Worm (Caenorhabditis elegans) whole organism, L4 larva: ENCODE data around the gene C11E4.8.

ENCODE experiments used
- D1046.2 ChIP-seq: fragments of 200-800 bp; sonication (Bioruptor generic); IDR thresholded peaks from 2 replicates; pipeline ENCODE4 v1.3.6; 2022; ENCODE audit warnings: missing genetic modification characterization, missing compliant biosample characterization
- R02D3.7 ChIP-seq: fragments of 150-350 bp; sonication (generic microtip); optimal IDR thresholded peaks from 3 replicates; lab custom pipeline; 2014; ENCODE audit warnings: missing biosample characterization, missing genetic modification characterization
- T26A8.4 ChIP-seq: fragments of 200-800 bp; sonication (Bioruptor generic); IDR thresholded peaks from 2 replicates; pipeline ENCODE4 v1.3.6; 2022; ENCODE audit warnings: missing genetic modification characterization, missing compliant biosample characterization
- Y105C5A.15 ChIP-seq: fragments of 200-800 bp; sonication (Bioruptor generic); IDR thresholded peaks from 2 replicates; pipeline ENCODE4 v1.3.6; 2022; ENCODE audit warnings: missing genetic modification characterization, missing compliant biosample characterization
- Y48G9A.11 ChIP-seq: fragments of 200-800 bp; sonication (Bioruptor generic); IDR thresholded peaks from 2 replicates; pipeline ENCODE4 v1.3.6; 2022; ENCODE audit warnings: missing genetic modification reagents, missing genetic modification characterization, missing compliant biosample characterization
- ZK337.2 ChIP-seq: fragments of 200-800 bp; sonication (Bioruptor generic); IDR thresholded peaks from 2 replicates; pipeline ENCODE4 v1.3.6; 2022; ENCODE audit warnings: missing genetic modification reagents, missing genetic modification characterization, missing compliant biosample characterization
- ZK546.5 ChIP-seq, 2 experiments: sonication (generic microtip); optimal IDR thresholded peaks; 2 replicates each; lab custom pipeline; 2017; ENCODE audit warnings: missing biosample characterization in 2 of 2, missing genetic modification characterization in 2 of 2
- aha-1 ChIP-seq: fragments of 150-350 bp; peaks from one replicate; lab custom pipeline; 2014; ENCODE audit warnings: missing biosample characterization, missing genetic modification characterization
- ceh-62 ChIP-seq: sonication (generic microtip); optimal IDR thresholded peaks from 2 replicates; lab custom pipeline; 2017; ENCODE audit warnings: missing biosample characterization, missing genetic modification characterization
- ceh-82 ChIP-seq: sonication (generic microtip); optimal IDR thresholded peaks from 2 replicates; lab custom pipeline; 2017; ENCODE audit warnings: missing biosample characterization, missing genetic modification characterization
- daf-19 ChIP-seq: fragments of 200-800 bp; sonication (Bioruptor generic); conservative IDR thresholded peaks from 2 replicates; pipeline ENCODE4 v1.3.6; 2022; ENCODE audit warnings: missing genetic modification characterization, missing compliant biosample characterization
- dmd-6 ChIP-seq: fragments of 200-800 bp; sonication (Bioruptor generic); IDR thresholded peaks from 2 replicates; pipeline ENCODE4 v1.3.6; 2022; ENCODE audit warnings: missing genetic modification reagents, missing genetic modification characterization, missing compliant biosample characterization
- dmd-9 ChIP-seq: fragments of 200-800 bp; sonication (Bioruptor generic); IDR thresholded peaks from 2 replicates; pipeline ENCODE4 v1.3.6; 2022; ENCODE audit warnings: missing genetic modification reagents, missing genetic modification characterization, missing compliant biosample characterization
- dpl-1 ChIP-seq: fragments of 150-350 bp; optimal IDR thresholded peaks from 2 replicates; lab custom pipeline; 2014; ENCODE audit warnings: missing biosample characterization, missing genetic modification reagents, missing genetic modification characterization
- dve-1 ChIP-seq: sonication (generic microtip); optimal IDR thresholded peaks from 2 replicates; lab custom pipeline; 2017; ENCODE audit warnings: antibody characterized with exemption, mild to moderate bottlenecking, missing genetic modification characterization, missing compliant biosample characterization; ENCODE audit not compliant: insufficient read depth
- egl-27 ChIP-seq: sonication (generic microtip); optimal IDR thresholded peaks from 3 replicates; lab custom pipeline; 2017; ENCODE audit warnings: missing biosample characterization, missing genetic modification reagents, missing genetic modification characterization
- egl-43 ChIP-seq: fragments of 200-800 bp; sonication (Bioruptor generic); IDR thresholded peaks from 2 replicates; pipeline ENCODE4 v1.3.6; 2022; ENCODE audit warnings: missing genetic modification reagents, missing genetic modification characterization, missing compliant biosample characterization
- hlh-11 ChIP-seq: fragments of 200-800 bp; sonication (Bioruptor generic); optimal IDR thresholded peaks from 2 replicates; lab custom pipeline; 2018; ENCODE audit warnings: mild to moderate bottlenecking, missing genetic modification characterization, missing compliant biosample characterization
- hmg-1.1 ChIP-seq: fragments of 200-800 bp; sonication (Bioruptor generic); IDR thresholded peaks from 2 replicates; pipeline ENCODE4 v1.3.6; 2022; ENCODE audit warnings: missing genetic modification reagents, missing genetic modification characterization, missing compliant biosample characterization
- lin-1 ChIP-seq: fragments of 200-800 bp; sonication (Bioruptor generic); IDR thresholded peaks from 2 replicates; pipeline ENCODE4 v1.3.6; 2022; ENCODE audit warnings: missing genetic modification reagents, missing genetic modification characterization, missing compliant biosample characterization
- lin-15B ChIP-seq: fragments of 150-350 bp; sonication (generic microtip); optimal IDR thresholded peaks from 3 replicates; lab custom pipeline; 2014; ENCODE audit warnings: missing biosample characterization, missing genetic modification characterization
- lin-38 ChIP-seq: fragments of 200-800 bp; sonication (Bioruptor generic); IDR thresholded peaks from 2 replicates; pipeline ENCODE4 v1.3.6; 2022; ENCODE audit warnings: missing genetic modification reagents, missing genetic modification characterization, missing compliant biosample characterization
- lin-39 ChIP-seq: fragments of 150-350 bp; optimal IDR thresholded peaks from 2 replicates; lab custom pipeline; 2014; ENCODE audit warnings: missing biosample characterization, missing genetic modification reagents, missing genetic modification characterization
- lir-3 ChIP-seq: sonication (generic microtip); optimal IDR thresholded peaks from 2 replicates; lab custom pipeline; 2016; ENCODE audit warnings: mild to moderate bottlenecking, missing genetic modification characterization, missing compliant biosample characterization
- lsy-2 ChIP-seq, 2 experiments: fragments of 150-350 bp in 1 of 2; sonication (generic microtip) in 1 of 2; optimal IDR thresholded peaks; 2 replicates each; lab custom pipeline; 2014 to 2017; ENCODE audit warnings: missing biosample characterization in 2 of 2, missing genetic modification characterization in 2 of 2
- mdl-1 ChIP-seq, 2 experiments: fragments of 150-350 bp in 1 of 2; sonication (generic microtip) in 1 of 2; optimal IDR thresholded peaks; 2 replicates each; lab custom pipeline; 2014 to 2017; ENCODE audit warnings: missing biosample characterization in 2 of 2, missing genetic modification characterization in 2 of 2
- mdt-29 ChIP-seq: fragments of 200-800 bp; sonication (Bioruptor generic); IDR thresholded peaks from 2 replicates; pipeline ENCODE4 v1.3.6; 2022; ENCODE audit warnings: missing genetic modification reagents, missing genetic modification characterization, missing compliant biosample characterization
- mxl-2 ChIP-seq: fragments of 200-800 bp; sonication (Bioruptor generic); conservative IDR thresholded peaks from 2 replicates; pipeline ENCODE4 v1.3.6; 2022; ENCODE audit warnings: missing genetic modification reagents, missing genetic modification characterization, missing compliant biosample characterization
- mxl-3 ChIP-seq: fragments of 200-800 bp; sonication (Bioruptor generic); optimal IDR thresholded peaks from 2 replicates; lab custom pipeline; 2018; ENCODE audit warnings: mild to moderate bottlenecking, missing genetic modification characterization, missing compliant biosample characterization
- nhr-111 ChIP-seq: fragments of 200-800 bp; sonication (Bioruptor generic); optimal IDR thresholded peaks from 2 replicates; lab custom pipeline; 2018; ENCODE audit warnings: mild to moderate bottlenecking, missing genetic modification characterization, missing compliant biosample characterization
- nhr-25 ChIP-seq: sonication (generic microtip); optimal IDR thresholded peaks from 2 replicates; lab custom pipeline; 2017; ENCODE audit warnings: missing genetic modification characterization, mild to moderate bottlenecking, missing compliant biosample characterization, antibody characterized with exemption, moderate library complexity, borderline replicate concordance; ENCODE audit not compliant: insufficient read depth
- nhr-42 ChIP-seq: fragments of 200-800 bp; sonication (Bioruptor generic); IDR thresholded peaks from 2 replicates; pipeline ENCODE4 v1.3.6; 2022; ENCODE audit warnings: missing genetic modification characterization, missing compliant biosample characterization
- nhr-76 ChIP-seq: fragments of 150-350 bp; optimal IDR thresholded peaks from 2 replicates; lab custom pipeline; 2014; ENCODE audit warnings: missing biosample characterization, missing genetic modification characterization
- nhr-77 ChIP-seq: fragments of 150-350 bp; optimal IDR thresholded peaks from 2 replicates; lab custom pipeline; 2014; ENCODE audit warnings: missing biosample characterization, missing genetic modification characterization
- pha-4 ChIP-seq, 2 experiments: fragments of 150-350 bp in 1 of 2; fragments of 200-800 bp in 1 of 2; sonication (Bioruptor generic) in 1 of 2; IDR thresholded peaks in 1 of 2; optimal IDR thresholded peaks in 1 of 2; 2 replicates each; pipeline versions ENCODE4 v1.3.6 to Lab custom; 2014 to 2022; ENCODE audit warnings: missing genetic modification characterization in 2 of 2, missing genetic modification reagents in 2 of 2, missing biosample characterization in 1 of 2, missing compliant biosample characterization in 1 of 2
- pqm-1 ChIP-seq: sonication (generic microtip); optimal IDR thresholded peaks from 2 replicates; lab custom pipeline; 2017; ENCODE audit warnings: missing biosample characterization, missing genetic modification characterization
- set-16 ChIP-seq: fragments of 200-800 bp; sonication (Bioruptor generic); IDR thresholded peaks from 2 replicates; pipeline ENCODE4 v1.3.6; 2022; ENCODE audit warnings: missing genetic modification reagents, missing genetic modification characterization, missing compliant biosample characterization
- skn-1 ChIP-seq: fragments of 150-350 bp; optimal IDR thresholded peaks from 2 replicates; lab custom pipeline; 2014; ENCODE audit warnings: missing biosample characterization, missing genetic modification characterization
- snpc-1.2 ChIP-seq: fragments of 200-800 bp; sonication (Bioruptor generic); IDR thresholded peaks from 2 replicates; pipeline ENCODE4 v1.3.6; 2022; ENCODE audit warnings: missing genetic modification reagents, missing genetic modification characterization, missing compliant biosample characterization
- tag-97 ChIP-seq: fragments of 200-800 bp; sonication (Bioruptor generic); IDR thresholded peaks from 2 replicates; pipeline ENCODE4 v1.3.6; 2022; ENCODE audit warnings: missing genetic modification characterization, missing compliant biosample characterization
- tra-1 ChIP-seq: fragments of 200-800 bp; sonication (Bioruptor generic); IDR thresholded peaks from 2 replicates; pipeline ENCODE4 v1.3.6; 2022; ENCODE audit warnings: missing genetic modification reagents, missing genetic modification characterization, missing compliant biosample characterization
- unc-130 ChIP-seq: sonication (generic microtip); optimal IDR thresholded peaks from 2 replicates; lab custom pipeline; 2016; ENCODE audit warnings: missing genetic modification reagents, missing genetic modification characterization, missing compliant biosample characterization
- unc-62 ChIP-seq, 3 experiments: fragments of 150-350 bp in 1 of 3; sonication (generic microtip); optimal IDR thresholded peaks in 2 of 3; peaks in 1 of 3; 1 replicate in 1 of 3; 2 replicates in 2 of 3; lab custom pipeline; 2014 to 2017; ENCODE audit warnings: missing biosample characterization in 3 of 3, missing genetic modification characterization in 3 of 3, missing genetic modification reagents in 3 of 3, missing genotype in 1 of 3
- zag-1 ChIP-seq: fragments of 150-350 bp; optimal IDR thresholded peaks from 2 replicates; lab custom pipeline; 2014; ENCODE audit warnings: missing biosample characterization, missing genetic modification characterization
- zfp-2 ChIP-seq: sonication (generic microtip); optimal IDR thresholded peaks from 2 replicates; lab custom pipeline; 2016; ENCODE audit warnings: mild to moderate bottlenecking, missing genetic modification characterization, missing compliant biosample characterization
- zfp-3 ChIP-seq: fragments of 200-800 bp; sonication (Bioruptor generic); conservative IDR thresholded peaks from 2 replicates; pipeline ENCODE4 v1.3.6; 2022; ENCODE audit warnings: missing genetic modification reagents, missing genetic modification characterization, missing compliant biosample characterization
- ztf-7 ChIP-seq: fragments of 150-350 bp; optimal IDR thresholded peaks from 2 replicates; lab custom pipeline; 2014; ENCODE audit warnings: missing biosample characterization, missing genetic modification characterization

C11E4.8 gene

DNA sequence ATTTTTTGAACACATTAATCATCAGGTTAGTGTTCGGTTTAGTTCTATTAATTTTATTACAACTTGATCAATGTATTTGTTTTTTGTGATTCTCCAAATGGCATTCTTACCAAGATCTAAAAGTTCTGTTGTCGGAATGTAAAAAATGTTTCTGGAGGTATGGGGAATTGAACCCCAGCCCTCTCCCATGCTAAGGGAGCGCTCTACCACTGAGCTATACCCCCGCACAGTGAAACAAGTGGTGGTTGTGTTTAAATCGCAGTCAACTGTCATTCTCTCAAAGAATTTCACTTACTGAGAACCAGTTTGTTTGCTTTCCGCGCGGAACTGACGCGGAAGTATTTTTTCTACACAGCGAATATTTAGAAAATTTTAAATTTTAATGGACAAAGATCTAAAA lies 17.5 kb downstream of the C11E4.8 start (continued):
- TF ChIP-seq ceh-62: no peak
- TF ChIP-seq daf-19 (GFP tag; lab: Robert Waterston, UW): peak; percentile 87
- TF ChIP-seq tag-97 (GFP tag; lab: Robert Waterston, UW): 0 out of 2 replicates have a peak, but pooled peaks have one; percentile 65
- TF ChIP-seq dmd-9 (GFP tag; lab: Robert Waterston, UW): peak; percentile 68; the same call in 1 of the 2 replicates
- TF ChIP-seq dpl-1 (GFP tag; lab: Kevin White, UChicago): peak; percentile 19
- TF ChIP-seq nhr-25 (tag; lab: Kevin White, UChicago): no peak
- TF ChIP-seq lin-38: peak; percentile 75
- no peak for TF ChIP-seq egl-27
- TF ChIP-seq skn-1 (tag; lab: Kevin White, UChicago): no peak
- 0 out of 2 replicates have a peak, but pooled peaks have one; percentile 34 for TF ChIP-seq Y105C5A.15 (GFP tag; lab: Robert Waterston, UW)
- TF ChIP-seq egl-43 (GFP tag; lab: Robert Waterston, UW): no peak
- no peak for TF ChIP-seq D1046.2 (GFP tag; lab: Robert Waterston, UW)
- no peak for TF ChIP-seq ZK546.5 (tag; optimal IDR thresholded peaks at IDR 0.05; lab: Kevin White, UChicago)
- peak; percentile 72; the same call in 1 of the 2 replicates for TF ChIP-seq ZK337.2 (GFP tag; lab: Robert Waterston, UW)
- TF ChIP-seq hmg-1.1 (GFP tag; lab: Robert Waterston, UW): peak; percentile 87
- TF ChIP-seq T26A8.4: peak; percentile 86
- no peak for TF ChIP-seq lin-39
- TF ChIP-seq ceh-82 (tag; lab: Kevin White, UChicago): no peak
- no peak for TF ChIP-seq lin-15B (tag; lab: Kevin White, UChicago)

DNA sequence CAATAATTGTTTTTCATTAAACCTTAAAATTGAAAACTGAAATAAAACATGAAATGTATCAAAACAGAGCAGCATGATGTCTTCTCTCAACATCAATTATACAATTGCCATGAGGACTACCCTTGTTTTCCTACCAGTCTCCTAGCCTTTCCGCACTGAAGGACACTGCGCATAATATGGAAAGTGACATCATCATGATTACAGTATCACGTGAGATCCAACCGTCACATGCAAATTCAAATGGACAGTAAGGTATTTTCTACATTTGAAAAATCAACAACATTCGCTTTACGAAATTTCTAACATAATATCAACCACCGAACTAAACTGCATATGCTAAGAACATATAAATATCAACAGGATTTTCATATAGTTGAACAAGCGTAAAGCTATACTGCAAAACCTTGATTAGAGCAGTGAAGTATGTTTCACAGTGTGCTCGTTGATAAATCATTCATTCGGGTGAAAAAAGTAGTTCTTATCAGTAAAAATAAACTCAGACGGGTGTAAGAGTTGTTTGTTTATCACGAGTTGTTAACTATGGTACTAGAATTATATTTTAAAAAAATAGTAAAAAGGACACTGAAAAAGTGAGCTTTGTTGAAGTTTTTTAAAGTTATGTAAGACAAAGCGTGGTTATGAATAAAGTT lies 18.7 kb downstream of the C11E4.8 start:
- no peak for TF ChIP-seq dpl-1 (GFP tag; lab: Kevin White, UChicago)
- no peak for TF ChIP-seq zfp-3 (GFP tag; lab: Robert Waterston, UW)
- TF ChIP-seq ztf-7 (tag; lab: Kevin White, UChicago): no peak
- no peak for TF ChIP-seq mxl-2 (GFP tag; lab: Robert Waterston, UW)
- TF ChIP-seq mxl-3 (GFP tag; lab: Kevin White, UChicago): no peak
- TF ChIP-seq ZK546.5 (tag; optimal IDR thresholded peaks at IDR 0.05; lab: Kevin White, UChicago): no peak
- no peak for TF ChIP-seq egl-27
- TF ChIP-seq aha-1 (tag; lab: Kevin White, UChicago): no peak
- TF ChIP-seq lin-38: no peak
- no peak for TF ChIP-seq pha-4 (GFP tag; IDR thresholded peaks at IDR 0.05; lab: Robert Waterston, UW)
- TF ChIP-seq pha-4 (tag; optimal IDR thresholded peaks at IDR 0.05; lab: Kevin White, UChicago): no peak
- TF ChIP-seq Y48G9A.11 (GFP tag; lab: Robert Waterston, UW): no peak
- TF ChIP-seq set-16 (GFP tag; lab: Robert Waterston, UW): no peak
- no peak for TF ChIP-seq mdt-29 (GFP tag; lab: Robert Waterston, UW)
- TF ChIP-seq unc-62 (GFP tag; optimal IDR thresholded peaks at IDR 0.05 in 1 of 2; lab: Kevin White, UChicago): peak in 1 of 2 experiments; percentile 58
- no peak for TF ChIP-seq unc-62 (tag; optimal IDR thresholded peaks at IDR 0.05; lab: Kevin White, UChicago)
- peak; percentile 47 for TF ChIP-seq dve-1 (tag; lab: Kevin White, UChicago)
- TF ChIP-seq zfp-2 (tag; lab: Kevin White, UChicago): no peak
- TF ChIP-seq lir-3 (tag; lab: Kevin White, UChicago): no peak
- TF ChIP-seq zag-1 (tag; lab: Kevin White, UChicago): no peak
- TF ChIP-seq lin-39: no peak
- TF ChIP-seq tra-1 (GFP tag; lab: Robert Waterston, UW): no peak
- no peak for TF ChIP-seq nhr-111
- TF ChIP-seq lsy-2 (tag; optimal IDR thresholded peaks at IDR 0.05; lab: Kevin White, UChicago): peak in 1 of 2 experiments; percentile 24
- no peak for TF ChIP-seq R02D3.7 (tag; lab: Kevin White, UChicago)
- no peak for TF ChIP-seq dmd-6 (GFP tag; lab: Robert Waterston, UW)
- TF ChIP-seq lin-1: no peak
- TF ChIP-seq nhr-42 (GFP tag; lab: Robert Waterston, UW): 0 out of 2 replicates have a peak, but pooled peaks have one; percentile 29
- peak in 1 of 2 experiments; percentile 32 for TF ChIP-seq mdl-1 (tag; optimal IDR thresholded peaks at IDR 0.05; lab: Kevin White, UChicago)
- TF ChIP-seq unc-130 (GFP tag; lab: Kevin White, UChicago): no peak
- no peak for TF ChIP-seq ceh-62
- no peak for TF ChIP-seq nhr-77 (tag; lab: Kevin White, UChicago)
- TF ChIP-seq snpc-1.2 (GFP tag; lab: Robert Waterston, UW): no peak
- peak; percentile 48 for TF ChIP-seq pqm-1 (tag; lab: Kevin White, UChicago)
- peak; percentile 42 for TF ChIP-seq hlh-11 (tag; lab: Kevin White, UChicago)
- no peak for TF ChIP-seq nhr-76 (tag; lab: Kevin White, UChicago)
